Fruit fly (Drosophila melanogaster) whole organism, embryonic: ENCODE results near the gene svp.

ENCODE experiments used
- Abd-B ChIP-seq: fragments of 200-800 bp; sonication (Bioruptor generic); optimal IDR thresholded peaks from 2 replicates; lab custom pipeline; 2018; ENCODE audit warnings: missing biosample characterization, mild to moderate bottlenecking, missing genetic modification characterization, moderate library complexity
- Aef1 ChIP-seq: fragments of 200-800 bp; sonication (Bioruptor generic); IDR thresholded peaks from 3 replicates; pipeline ENCODE4 v1.3.6; 2022; ENCODE audit warnings: missing biosample characterization, missing genetic modification characterization
- CG10979 ChIP-seq: fragments of 200-800 bp; sonication (Bioruptor generic); optimal IDR thresholded peaks from 2 replicates; lab custom pipeline; 2018; ENCODE audit warnings: missing biosample characterization, mild to moderate bottlenecking, missing genetic modification characterization, moderate library complexity
- CG11093 ChIP-seq: fragments of 200-800 bp; sonication (Bioruptor generic); IDR thresholded peaks from 3 replicates; pipeline ENCODE4 v1.3.6; 2022; ENCODE audit warnings: missing biosample characterization, missing genetic modification characterization
- CG11560 ChIP-seq: fragments of 200-800 bp; sonication (Bioruptor generic); IDR thresholded peaks from 3 replicates; pipeline ENCODE4 v1.3.6; 2022; ENCODE audit warnings: missing biosample characterization, missing genetic modification characterization
- CG11696 ChIP-seq: fragments of 200-800 bp; sonication (Bioruptor generic); IDR thresholded peaks from 2 replicates; pipeline ENCODE4 v1.3.6; 2022; ENCODE audit warnings: missing biosample characterization, missing genetic modification characterization
- CG13296 ChIP-seq: fragments of 200-800 bp; sonication (Bioruptor generic); optimal IDR thresholded peaks from 3 replicates; lab custom pipeline; 2018; ENCODE audit warnings: missing biosample characterization, mild to moderate bottlenecking, missing genetic modification characterization
- CG15696 ChIP-seq: fragments of 200-800 bp; sonication (Bioruptor generic); optimal IDR thresholded peaks from 2 replicates; lab custom pipeline; 2019; ENCODE audit warnings: missing biosample characterization, mild to moderate bottlenecking, missing genetic modification characterization, moderate library complexity
- CG32767 ChIP-seq: fragments of 200-800 bp; sonication (Bioruptor generic); IDR thresholded peaks from 2 replicates; pipeline ENCODE4 v1.3.6; 2022; ENCODE audit warnings: missing biosample characterization, missing genetic modification characterization
- CG6175 ChIP-seq: fragments of 200-800 bp; sonication (Bioruptor generic); IDR thresholded peaks from 3 replicates; pipeline ENCODE4 v1.3.6; 2022; ENCODE audit warnings: missing biosample characterization, missing genetic modification characterization
- CG6791 ChIP-seq: fragments of 200-800 bp; sonication (Bioruptor generic); IDR thresholded peaks from 3 replicates; pipeline ENCODE4 v1.3.6; 2022; ENCODE audit warnings: missing biosample characterization, missing genetic modification characterization; ENCODE audit not compliant: partially characterized antibody
- CG7271 ChIP-seq: fragments of 200-800 bp; sonication (Bioruptor generic); optimal IDR thresholded peaks from 2 replicates; lab custom pipeline; 2018; ENCODE audit warnings: missing biosample characterization, mild to moderate bottlenecking, missing genetic modification characterization, moderate library complexity
- CG7357 ChIP-seq: fragments of 200-800 bp; sonication (Bioruptor generic); IDR thresholded peaks from 3 replicates; pipeline ENCODE4 v1.3.6; 2022; ENCODE audit warnings: missing biosample characterization, missing genetic modification characterization
- CG7745 ChIP-seq: fragments of 200-800 bp; sonication (Bioruptor generic); optimal IDR thresholded peaks from 2 replicates; lab custom pipeline; 2018; ENCODE audit warnings: missing biosample characterization, mild to moderate bottlenecking, missing genetic modification characterization, moderate library complexity
- CG7928 ChIP-seq: fragments of 200-800 bp; sonication (Bioruptor generic); optimal IDR thresholded peaks from 2 replicates; lab custom pipeline; 2017; ENCODE audit warnings: missing biosample characterization, mild to moderate bottlenecking, missing genetic modification characterization
- CG7987 ChIP-seq: fragments of 200-800 bp; sonication (Bioruptor generic); optimal IDR thresholded peaks from 2 replicates; lab custom pipeline; 2018; ENCODE audit warnings: missing biosample characterization, mild to moderate bottlenecking, missing genetic modification characterization, moderate library complexity
- CG9609 ChIP-seq: fragments of 200-800 bp; sonication (Bioruptor generic); optimal IDR thresholded peaks from 3 replicates; lab custom pipeline; 2016; ENCODE audit warnings: missing biosample characterization, missing genetic modification characterization
- D19B ChIP-seq: fragments of 200-800 bp; sonication (Bioruptor generic); optimal IDR thresholded peaks from 2 replicates; lab custom pipeline; 2017; ENCODE audit warnings: missing biosample characterization, mild to moderate bottlenecking, missing genetic modification characterization
- Dip3 ChIP-seq: fragments of 200-800 bp; sonication (Bioruptor generic); optimal IDR thresholded peaks from 3 replicates; lab custom pipeline; 2016; ENCODE audit warnings: missing biosample characterization, missing genetic modification characterization
- Dll ChIP-seq: fragments of 200-800 bp; sonication (Bioruptor generic); IDR thresholded peaks from 4 replicates; pipeline ENCODE4 v1.3.6; 2022; ENCODE audit warnings: missing biosample characterization, missing genetic modification characterization; ENCODE audit not compliant: partially characterized antibody
- Ets97D ChIP-seq: fragments of 200-800 bp; sonication (Bioruptor generic); optimal IDR thresholded peaks from 3 replicates; lab custom pipeline; 2016; ENCODE audit warnings: missing biosample characterization, missing genetic modification characterization
- Fer1 ChIP-seq: fragments of 200-800 bp; sonication (Bioruptor generic); optimal IDR thresholded peaks from 2 replicates; lab custom pipeline; 2017; ENCODE audit warnings: missing biosample characterization, mild to moderate bottlenecking, missing genetic modification characterization
- HHEX ChIP-seq: fragments of 200-800 bp; sonication (Bioruptor generic); optimal IDR thresholded peaks from 3 replicates; lab custom pipeline; 2017; ENCODE audit warnings: missing biosample characterization, mild to moderate bottlenecking, missing genetic modification characterization, missing genetic modification reagents
- HLH54F ChIP-seq: fragments of 200-800 bp; sonication (Bioruptor generic); optimal IDR thresholded peaks from 3 replicates; lab custom pipeline; 2016; ENCODE audit warnings: missing biosample characterization, missing genetic modification characterization
- Hey ChIP-seq: fragments of 200-800 bp; sonication (Bioruptor generic); optimal IDR thresholded peaks from 3 replicates; lab custom pipeline; 2018; ENCODE audit warnings: missing biosample characterization, mild to moderate bottlenecking, missing genetic modification characterization
- Hmr ChIP-seq: fragments of 200-800 bp; sonication (Bioruptor generic); optimal IDR thresholded peaks from 3 replicates; lab custom pipeline; 2017; ENCODE audit warnings: mild to moderate bottlenecking, missing biosample characterization, missing genetic modification reagents, missing genetic modification characterization
- Lim3 ChIP-seq: fragments of 200-800 bp; sonication (Bioruptor generic); IDR thresholded peaks from 2 replicates; pipeline ENCODE4 v1.3.6; 2022; ENCODE audit warnings: missing biosample characterization, missing genetic modification characterization
- Myb ChIP-seq: fragments of 200-800 bp; sonication (Bioruptor generic); optimal IDR thresholded peaks from 2 replicates; lab custom pipeline; 2016; ENCODE audit warnings: missing biosample characterization, missing genetic modification characterization
- TFAM ChIP-seq: fragments of 200-800 bp; sonication (Bioruptor generic); optimal IDR thresholded peaks from 2 replicates; lab custom pipeline; 2017; ENCODE audit warnings: missing biosample characterization, missing genetic modification characterization, inconsistent platforms
- Xrp1 ChIP-seq: fragments of 200-800 bp; sonication (Bioruptor generic); IDR thresholded peaks from 2 replicates; pipeline ENCODE4 v1.3.6; 2022; ENCODE audit warnings: missing biosample characterization, missing genetic modification characterization
- ab ChIP-seq: fragments of 200-800 bp; sonication (Bioruptor generic); optimal IDR thresholded peaks from 2 replicates; lab custom pipeline; 2016; ENCODE audit warnings: missing biosample characterization, missing genetic modification characterization
- ac ChIP-seq: fragments of 200-800 bp; sonication (Bioruptor generic); optimal IDR thresholded peaks from 3 replicates; lab custom pipeline; 2017; ENCODE audit warnings: missing biosample characterization, mild to moderate bottlenecking, missing genetic modification characterization
- al ChIP-seq: fragments of 200-800 bp; sonication (Bioruptor generic); IDR thresholded peaks from 2 replicates; pipeline ENCODE4 v1.3.6; 2022; ENCODE audit warnings: missing biosample characterization, missing genetic modification characterization
- ap ChIP-seq: fragments of 200-800 bp; sonication (Bioruptor generic); IDR thresholded peaks from 2 replicates; pipeline ENCODE4 v1.3.6; 2022; ENCODE audit warnings: missing biosample characterization, missing genetic modification characterization
- ato ChIP-seq: fragments of 200-800 bp; sonication (Bioruptor generic); IDR thresholded peaks from 2 replicates; pipeline ENCODE4 v1.3.6; 2022; ENCODE audit warnings: missing biosample characterization, missing genetic modification characterization; ENCODE audit not compliant: partially characterized antibody
- cg ChIP-seq: fragments of 200-800 bp; sonication (Bioruptor generic); optimal IDR thresholded peaks from 3 replicates; lab custom pipeline; 2019; ENCODE audit warnings: missing biosample characterization, mild to moderate bottlenecking, missing genetic modification characterization, moderate library complexity
- exex ChIP-seq: fragments of 200-800 bp; sonication (Bioruptor generic); optimal IDR thresholded peaks from 4 replicates; lab custom pipeline; 2018; ENCODE audit warnings: missing biosample characterization, mild to moderate bottlenecking, missing genetic modification characterization, moderate library complexity
- ftz-f1 ChIP-seq: fragments of 200-800 bp; sonication (Bioruptor generic); optimal IDR thresholded peaks from 2 replicates; lab custom pipeline; 2016; ENCODE audit warnings: missing biosample characterization, missing genetic modification characterization
- fu2 ChIP-seq: fragments of 200-800 bp; sonication (Bioruptor generic); optimal IDR thresholded peaks from 2 replicates; lab custom pipeline; 2016; ENCODE audit warnings: missing biosample characterization, missing genetic modification characterization
- gsb ChIP-seq: fragments of 200-800 bp; sonication (Bioruptor generic); IDR thresholded peaks from 2 replicates; pipeline ENCODE4 v1.3.6; 2022; ENCODE audit warnings: missing biosample characterization, missing genetic modification characterization
- ind ChIP-seq: fragments of 200-800 bp; sonication (Bioruptor generic); optimal IDR thresholded peaks from 3 replicates; lab custom pipeline; 2016; ENCODE audit warnings: missing biosample characterization, missing genetic modification characterization
- insv ChIP-seq, 2 experiments: fragments of 200-800 bp; sonication (Bioruptor generic); optimal IDR thresholded peaks; 3 replicates each; lab custom pipeline; 2016 to 2018; ENCODE audit warnings: missing biosample characterization in 2 of 2, missing genetic modification characterization in 2 of 2
- mirr ChIP-seq: fragments of 200-800 bp; sonication (Bioruptor generic); optimal IDR thresholded peaks from 3 replicates; lab custom pipeline; 2018; ENCODE audit warnings: missing biosample characterization, mild to moderate bottlenecking, missing genetic modification characterization
- pros ChIP-seq: fragments of 200-800 bp; sonication (Bioruptor generic); optimal IDR thresholded peaks from 3 replicates; lab custom pipeline; 2019; ENCODE audit warnings: missing biosample characterization, mild to moderate bottlenecking, missing genetic modification characterization, moderate library complexity
- repo ChIP-seq: fragments of 200-800 bp; sonication (Bioruptor generic); optimal IDR thresholded peaks from 2 replicates; lab custom pipeline; 2016; ENCODE audit warnings: missing biosample characterization, missing genetic modification characterization
- schlank ChIP-seq: fragments of 200-800 bp; sonication (Bioruptor generic); optimal IDR thresholded peaks from 2 replicates; lab custom pipeline; 2018; ENCODE audit warnings: missing biosample characterization, mild to moderate bottlenecking, missing genetic modification characterization
- sim ChIP-seq: fragments of 200-800 bp; sonication (Bioruptor generic); IDR thresholded peaks from 2 replicates; pipeline ENCODE4 v1.3.6; 2022; ENCODE audit warnings: missing biosample characterization, missing genetic modification characterization
- sqz ChIP-seq: fragments of 200-800 bp; sonication (Bioruptor generic); optimal IDR thresholded peaks from 3 replicates; lab custom pipeline; 2018; ENCODE audit warnings: missing biosample characterization, mild to moderate bottlenecking, missing genetic modification characterization
- trem ChIP-seq: fragments of 200-800 bp; optimal IDR thresholded peaks from 3 replicates; lab custom pipeline; 2019; ENCODE audit warnings: missing biosample characterization, mild to moderate bottlenecking, missing genetic modification characterization, moderate library complexity
- unc-4 ChIP-seq: fragments of 200-800 bp; sonication (Bioruptor generic); IDR thresholded peaks from 2 replicates; pipeline ENCODE4 v1.3.6; 2022; ENCODE audit warnings: missing biosample characterization, missing genetic modification characterization; ENCODE audit not compliant: partially characterized antibody

The svp gene

dm6 chr3R:12221366-12221916 lies 37.1 kb upstream of the svp start, which contains the start of gene CG4860 (continued):
- TF ChIP-seq Aef1 (GFP tag; lab: Robert Waterston, UW) (peak; percentile 82), insv (GFP tag; optimal IDR thresholded peaks at IDR 0.05; lab: Kevin White, UChicago) (peak in 1 of 2 experiments; percentile 11), ind (GFP tag; lab: Kevin White, UChicago) (peak; percentile 87), Dip3 (GFP tag; lab: Kevin White, UChicago) (peak; percentile 82), HLH54F (GFP tag; lab: Kevin White, UChicago) (peak; percentile 89), CG11560 (tag; lab: Robert Waterston, UW) (peak; percentile 66; the same call in 2 of the 3 replicates), CG11696 (peak; percentile 36; the same call in 1 of the 2 replicates), CG32767 (GFP tag; lab: Robert Waterston, UW) (peak; percentile 64), Xrp1 (GFP tag; lab: Robert Waterston, UW) (no peak; the same call in 1 of the 2 replicates), Myb (GFP tag; lab: Kevin White, UChicago) (peak; percentile 60), CG15696 (tag; lab: Kevin White, UChicago) (peak; percentile 32), CG7357 (GFP tag; lab: Robert Waterston, UW) (peak; percentile 71), CG6175 (GFP tag; lab: Robert Waterston, UW) (peak; percentile 83; the same call in 2 of the 3 replicates), Dll (GFP tag; lab: Robert Waterston, UW) (no peak), Lim3 (GFP tag; lab: Robert Waterston, UW) (no peak), ac (GFP tag; lab: Kevin White, UChicago) (no peak), sim (GFP tag; lab: Robert Waterston, UW) (peak; percentile 57; the same call in 1 of the 2 replicates), Ets97D (GFP tag; lab: Kevin White, UChicago) (peak; percentile 48), exex (tag; lab: Kevin White, UChicago) (peak; percentile 56), CG10979 (tag; lab: Kevin White, UChicago) (peak; percentile 76), al (peak; percentile 89), fu2 (GFP tag; lab: Kevin White, UChicago) (peak; percentile 86), ftz-f1 (GFP tag; lab: Kevin White, UChicago) (peak; percentile 56), pros (no peak), cg (GFP tag; lab: Kevin White, UChicago) (no peak), CG7987 (GFP tag; lab: Kevin White, UChicago) (peak; percentile 62), D19B (GFP tag; lab: Kevin White, UChicago) (peak; percentile 57), CG11093 (GFP tag; lab: Robert Waterston, UW) (peak; percentile 53; the same call in 1 of the 3 replicates), CG9609 (GFP tag; lab: Kevin White, UChicago) (peak; percentile 82), Fer1 (GFP tag; lab: Kevin White, UChicago) (no peak), CG6791 (GFP tag; lab: Robert Waterston, UW) (no peak), repo (GFP tag; lab: Kevin White, UChicago) (peak; percentile 63), mirr (GFP tag; lab: Kevin White, UChicago) (peak; percentile 35), CG7271 (tag; lab: Kevin White, UChicago) (peak; percentile 20), sqz (GFP tag; lab: Kevin White, UChicago) (no peak), ab (peak; percentile 73), HHEX (GFP tag; lab: Kevin White, UChicago) (peak; percentile 86), CG13296 (GFP tag; lab: Kevin White, UChicago) (peak; percentile 84), ato (GFP tag; lab: Robert Waterston, UW) (no peak), TFAM (GFP tag; lab: Kevin White, UChicago) (peak; percentile 49), gsb (GFP tag; lab: Robert Waterston, UW) (peak; percentile 78; the same call in 1 of the 2 replicates), CG7745 (tag; lab: Kevin White, UChicago) (no peak), Abd-B (GFP tag; lab: Kevin White, UChicago) (peak; percentile 81), CG7928 (GFP tag; lab: Kevin White, UChicago) (peak; percentile 57), schlank (peak; percentile 79), unc-4 (no peak), ap (GFP tag; lab: Robert Waterston, UW) (peak; percentile 73), Hmr (GFP tag; lab: Kevin White, UChicago) (peak; percentile 93), trem (tag; lab: Kevin White, UChicago) (peak; percentile 13), Hey (tag; lab: Kevin White, UChicago) (no peak)
